Worm (Caenorhabditis elegans): ENCODE results near the gene F20A1.8.

ce11 chrV:7093720-7094401 is 46.4 kb upstream of the F20A1.8 start, which contains the start of gene nhr-135:
- TF ChIP-seq ceh-13 (GFP tag; optimal IDR thresholded peaks at IDR 0.05) (no peak), pes-1 (GFP tag; IDR thresholded peaks at IDR 0.05) (no peak), ama-1 (optimal IDR thresholded peaks at IDR 0.05) (no peak), ceh-36 (tag; optimal IDR thresholded peaks at IDR 0.05) (no peak), sea-1 (GFP tag; conservative IDR thresholded peaks at IDR 0.05) (no peak), F13C5.2 (tag; optimal IDR thresholded peaks at IDR 0.05) (no peak), B0310.2 (tag; optimal IDR thresholded peaks at IDR 0.05) (no peak), flt-1 (GFP tag; IDR thresholded peaks at IDR 0.05) (no peak), hmbx-1 (tag; optimal IDR thresholded peaks at IDR 0.05) (no peak), tbx-37 (GFP tag; conservative IDR thresholded peaks at IDR 0.05) (no peak), hmg-4 (GFP tag; optimal IDR thresholded peaks at IDR 0.05) (no peak), aly-1 (tag; optimal IDR thresholded peaks at IDR 0.05) (no peak), scrt-1 (GFP tag; IDR thresholded peaks at IDR 0.05) (no peak), hnd-1 (tag; optimal IDR thresholded peaks at IDR 0.05) (no peak)
